Worm (Caenorhabditis elegans) whole organism, early embryonic: ENCODE results near the gene F17C11.12.

ENCODE experiments used
- F13C5.2 ChIP-seq: sonication (generic microtip); optimal IDR thresholded peaks from 2 replicates; lab custom pipeline; 2017; ENCODE audit warnings: mild to moderate bottlenecking, missing genetic modification characterization, inconsistent platforms, missing compliant biosample characterization
- aly-1 ChIP-seq: sonication (generic microtip); optimal IDR thresholded peaks from 2 replicates; lab custom pipeline; 2016; ENCODE audit warnings: missing genetic modification characterization, missing compliant biosample characterization
- ama-1 ChIP-seq: fragments of 150-350 bp; optimal IDR thresholded peaks from 2 replicates; lab custom pipeline; 2014
- ceh-13 ChIP-seq: fragments of 200-800 bp; sonication (Bioruptor generic); optimal IDR thresholded peaks from 2 replicates; lab custom pipeline; 2018; ENCODE audit warnings: mild to moderate bottlenecking, missing genetic modification characterization, missing compliant biosample characterization
- ceh-36 ChIP-seq: sonication (generic microtip); optimal IDR thresholded peaks from 2 replicates; lab custom pipeline; 2016; ENCODE audit warnings: missing genetic modification characterization, inconsistent platforms, missing compliant biosample characterization
- ets-7 ChIP-seq: sonication (generic microtip); optimal IDR thresholded peaks from 2 replicates; lab custom pipeline; 2016; ENCODE audit warnings: missing genotype, missing genetic modification characterization, missing compliant biosample characterization
- flt-1 ChIP-seq: fragments of 200-800 bp; sonication (Bioruptor generic); IDR thresholded peaks from 2 replicates; pipeline ENCODE4 v1.3.6; 2022; ENCODE audit warnings: missing genetic modification characterization, missing compliant biosample characterization
- hmbx-1 ChIP-seq: sonication (generic microtip); optimal IDR thresholded peaks from 2 replicates; lab custom pipeline; 2016; ENCODE audit warnings: mild to moderate bottlenecking, missing genetic modification characterization, missing compliant biosample characterization
- hmg-4 ChIP-seq: fragments of 200-800 bp; sonication (Bioruptor generic); optimal IDR thresholded peaks from 2 replicates; lab custom pipeline; 2018; ENCODE audit warnings: mild to moderate bottlenecking, missing genetic modification characterization, missing compliant biosample characterization
- hnd-1 ChIP-seq: sonication (generic microtip); optimal IDR thresholded peaks from 2 replicates; lab custom pipeline; 2016; ENCODE audit warnings: missing genetic modification characterization, missing compliant biosample characterization

DNA sequence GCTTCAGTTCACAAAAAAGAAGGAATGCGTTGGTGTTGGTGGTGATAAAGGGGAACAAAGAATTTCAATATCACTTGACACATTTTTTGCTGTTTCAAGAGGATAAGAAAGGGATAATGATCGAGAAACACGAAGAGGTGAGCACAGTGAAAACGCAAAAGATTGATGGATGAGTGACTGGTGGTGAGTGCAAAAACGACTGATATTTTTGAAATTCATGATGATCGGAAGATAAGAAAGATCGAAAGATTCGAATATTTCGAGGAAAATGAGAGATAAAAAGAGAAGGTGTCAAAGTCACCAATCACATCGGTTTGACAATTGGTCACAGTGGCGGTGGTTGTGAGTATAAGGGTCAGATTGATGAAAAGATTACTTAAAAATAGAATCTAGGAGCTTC is 20.8 kb downstream of the F17C11.12 start:
- no peak for TF ChIP-seq hnd-1 (tag; lab: Kevin White, UChicago)
- no peak for TF ChIP-seq ama-1 (lab: Kevin White, UChicago)
- TF ChIP-seq ceh-36 (tag; lab: Kevin White, UChicago): no peak
- TF ChIP-seq aly-1 (tag; lab: Kevin White, UChicago): no peak
- TF ChIP-seq hmg-4 (GFP tag; lab: Kevin White, UChicago): no peak
- no peak for TF ChIP-seq flt-1 (GFP tag; lab: Robert Waterston, UW)
- TF ChIP-seq F13C5.2 (tag; lab: Kevin White, UChicago): no peak
- no peak for TF ChIP-seq ets-7 (tag; lab: Kevin White, UChicago)
- TF ChIP-seq hmbx-1 (tag; lab: Kevin White, UChicago): no peak
- no peak for TF ChIP-seq ceh-13
